Fruit fly (Drosophila melanogaster): ENCODE measurements around the gene Toll-6.
A peak's percentile ranks its signal among the peaks of the same experiment; 100 is the strongest.

The Toll-6 gene

dm6 chr3L:15336277-15336821, at the start of gene Toll-6 (continued):
- TF ChIP-seq CG7556 (GFP tag; optimal IDR thresholded peaks at IDR 0.05), result no peak
- TF ChIP-seq Med (GFP tag), result peak; percentile 82
- TF ChIP-seq CG12299 (tag; optimal IDR thresholded peaks at IDR 0.05), result no peak
- peak; percentile 10 for TF ChIP-seq oc (tag; optimal IDR thresholded peaks at IDR 0.05)
- TF ChIP-seq seq (GFP tag; IDR thresholded peaks at IDR 0.05), result peak; percentile 52; the same call in 1 of the 2 replicates
- TF ChIP-seq CG10267 (tag; optimal IDR thresholded peaks at IDR 0.05), result peak; percentile 19
- TF ChIP-seq tup (GFP tag; optimal IDR thresholded peaks at IDR 0.05), result no peak
- TF ChIP-seq ara (GFP tag; IDR thresholded peaks at IDR 0.05), result no peak
- TF ChIP-seq NfI (GFP tag; optimal IDR thresholded peaks at IDR 0.05), result no peak
- no peak for TF ChIP-seq CG18476 (GFP tag; optimal IDR thresholded peaks at IDR 0.05)
- no peak for TF ChIP-seq lab (GFP tag; optimal IDR thresholded peaks at IDR 0.05)
- TF ChIP-seq CG2120 (GFP tag; optimal IDR thresholded peaks at IDR 0.05), result no peak
- TF ChIP-seq CG7271 (tag; optimal IDR thresholded peaks at IDR 0.05), result peak; percentile 49
- peak; percentile 24 for TF ChIP-seq CG8924 (tag; optimal IDR thresholded peaks at IDR 0.05)
- TF ChIP-seq chm (GFP tag; IDR thresholded peaks at IDR 0.05), result peak; percentile 18; the same call in 1 of the 2 replicates
- TF ChIP-seq sisA (GFP tag; IDR thresholded peaks at IDR 0.05), result no peak
- TF ChIP-seq Hr39 (optimal IDR thresholded peaks at IDR 0.05), result no peak
- TF ChIP-seq Jarid2 (GFP tag; optimal IDR thresholded peaks at IDR 0.05), result peak; percentile 97
- no peak for TF ChIP-seq CG31224 (GFP tag; IDR thresholded peaks at IDR 0.05)
- TF ChIP-seq CG2199 (GFP tag; IDR thresholded peaks at IDR 0.05), result no peak; the same call in 2 of the 3 replicates
- TF ChIP-seq gcm (GFP tag; optimal IDR thresholded peaks at IDR 0.05), result peak; percentile 45
- no peak for TF ChIP-seq Bteb2 (GFP tag; optimal IDR thresholded peaks at IDR 0.05)
- TF ChIP-seq mam (GFP tag; optimal IDR thresholded peaks at IDR 0.05), result no peak
- TF ChIP-seq CG1792 (GFP tag; optimal IDR thresholded peaks at IDR 0.05), result no peak
- TF ChIP-seq B-H2 (GFP tag; optimal IDR thresholded peaks at IDR 0.05), result no peak
- TF ChIP-seq CG7839 (tag; optimal IDR thresholded peaks at IDR 0.05), result no peak
- no peak for TF ChIP-seq lmd (GFP tag; IDR thresholded peaks at IDR 0.05)
- TF ChIP-seq tgo (GFP tag; IDR thresholded peaks at IDR 0.05), result no peak
- TF ChIP-seq prd (optimal IDR thresholded peaks at IDR 0.05), result no peak
- peak; percentile 39; the same call in 2 of the 3 replicates for TF ChIP-seq prd (GFP tag; IDR thresholded peaks at IDR 0.05)
- TF ChIP-seq CG5953 (GFP tag; IDR thresholded peaks at IDR 0.05), result no peak
- TF ChIP-seq tx (GFP tag; optimal IDR thresholded peaks at IDR 0.05), result no peak
- TF ChIP-seq yki (optimal IDR thresholded peaks at IDR 0.05), result no peak
- TF ChIP-seq CG4360 (GFP tag; IDR thresholded peaks at IDR 0.05), result 0 out of 2 replicates have a peak, but pooled peaks have one; percentile 15
- TF ChIP-seq Tbp (GFP tag; optimal IDR thresholded peaks at IDR 0.05), result peak; percentile 72
- TF ChIP-seq lov (optimal IDR thresholded peaks at IDR 0.05), result no peak
- peak; percentile 67; the same call in 1 of the 3 replicates for TF ChIP-seq lov (GFP tag; IDR thresholded peaks at IDR 0.05)
- no peak for TF ChIP-seq ERR (GFP tag; optimal IDR thresholded peaks at IDR 0.05)
- no peak for TF ChIP-seq zfh2 (GFP tag; optimal IDR thresholded peaks at IDR 0.05)
- TF ChIP-seq CG1529 (GFP tag; optimal IDR thresholded peaks at IDR 0.05), result no peak
- TF ChIP-seq Neu2 (GFP tag; optimal IDR thresholded peaks at IDR 0.05; ENCODE audit: borderline replicate concordance), result no peak
- no peak for TF ChIP-seq pb (GFP tag; optimal IDR thresholded peaks at IDR 0.05)
- TF ChIP-seq Hr51 (GFP tag; optimal IDR thresholded peaks at IDR 0.05), result peak in 1 of 2 experiments; percentile 5
- TF ChIP-seq br (optimal IDR thresholded peaks at IDR 0.05), result no peak
- no peak for TF ChIP-seq fd96Cb (tag; optimal IDR thresholded peaks at IDR 0.05)
- no peak for TF ChIP-seq Sry-δ (GFP tag; optimal IDR thresholded peaks at IDR 0.05)
- TF ChIP-seq CrebB (tag; optimal IDR thresholded peaks at IDR 0.05), result no peak
- no peak for TF ChIP-seq crc (GFP tag; optimal IDR thresholded peaks at IDR 0.05)
- no peak for TF ChIP-seq usp (GFP tag; optimal IDR thresholded peaks at IDR 0.05)
- TF ChIP-seq so (GFP tag; IDR thresholded peaks at IDR 0.05), result peak; percentile 42; the same call in 1 of the 3 replicates
- TF ChIP-seq row (GFP tag; IDR thresholded peaks at IDR 0.05), result no peak
- TF ChIP-seq Dip2 (GFP tag; IDR thresholded peaks at IDR 0.05), result no peak
- TF ChIP-seq Oaz (GFP tag; IDR thresholded peaks at IDR 0.05), result no peak

All from whole organism, embryonic.